Worm (Caenorhabditis elegans): Measurements from ENCODE around the gene glrx-3.

Gene glrx-3

ce11 chrV:4341208-4341607, at the start of gene glrx-3:
Gene glrx-3, minus strand, starts transcription at chrV:4341308.
- TF ChIP-seq nhr-90 (tag; optimal IDR thresholded peaks at IDR 0.05; ENCODE audit: poor library complexity) (no peak), Y116A8C.19 (tag; optimal IDR thresholded peaks at IDR 0.05; ENCODE audit: borderline replicate concordance) (no peak), tbx-2 (tag; optimal IDR thresholded peaks at IDR 0.05) (no peak), egl-13 (tag; optimal IDR thresholded peaks at IDR 0.05) (no peak), elt-3 (tag; optimal IDR thresholded peaks at IDR 0.05) (no peak)

DNA sequence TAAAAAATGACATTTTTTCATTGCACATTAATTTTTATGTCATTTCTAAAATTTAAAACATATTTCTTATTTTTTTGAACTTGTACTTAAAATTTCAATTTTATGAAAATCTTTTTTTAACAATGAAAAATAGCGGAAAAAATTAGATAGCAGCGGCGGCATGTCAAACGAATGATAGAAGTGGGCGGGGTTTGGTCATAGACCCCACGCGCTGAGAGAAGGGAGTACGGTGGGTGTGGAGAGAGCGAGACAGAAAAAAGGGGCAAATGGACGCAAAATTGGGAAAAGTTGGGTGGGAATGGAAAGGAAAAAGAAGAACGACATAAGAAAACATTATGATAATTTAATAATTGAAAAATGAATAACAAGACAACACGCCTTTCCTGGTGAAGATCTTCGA, 46.8 kb upstream of the glrx-3 start:
- TF ChIP-seq skn-1 (tag; optimal IDR thresholded peaks at IDR 0.05): no peak
- TF ChIP-seq nhr-11 (tag; optimal IDR thresholded peaks at IDR 0.05): no peak
- no peak for TF ChIP-seq nhr-71 (tag; optimal IDR thresholded peaks at IDR 0.05)
- TF ChIP-seq C16A3.4 (tag; optimal IDR thresholded peaks at IDR 0.05): no peak
- no peak for TF ChIP-seq lin-35 (GFP tag; optimal IDR thresholded peaks at IDR 0.05)
- TF ChIP-seq nhr-76 (tag; optimal IDR thresholded peaks at IDR 0.05): no peak
- TF ChIP-seq Y116A8C.19 (tag; optimal IDR thresholded peaks at IDR 0.05; ENCODE audit: borderline replicate concordance): no peak
- no peak for TF ChIP-seq zip-4 (GFP tag; optimal IDR thresholded peaks at IDR 0.05)
- no peak for TF ChIP-seq irx-1 (tag; optimal IDR thresholded peaks at IDR 0.05)
- no peak for TF ChIP-seq ceh-88 (GFP tag; IDR thresholded peaks at IDR 0.05)
- no peak for TF ChIP-seq unc-30 (tag; optimal IDR thresholded peaks at IDR 0.05)
- TF ChIP-seq sox-4 (tag; optimal IDR thresholded peaks at IDR 0.05): no peak
- no peak for TF ChIP-seq lir-3 (tag; optimal IDR thresholded peaks at IDR 0.05; ENCODE audit: poor library complexity)
- TF ChIP-seq nhr-19 (GFP tag; conservative IDR thresholded peaks at IDR 0.05): no peak
- TF ChIP-seq sptf-1 (tag; optimal IDR thresholded peaks at IDR 0.05): no peak

DNA sequence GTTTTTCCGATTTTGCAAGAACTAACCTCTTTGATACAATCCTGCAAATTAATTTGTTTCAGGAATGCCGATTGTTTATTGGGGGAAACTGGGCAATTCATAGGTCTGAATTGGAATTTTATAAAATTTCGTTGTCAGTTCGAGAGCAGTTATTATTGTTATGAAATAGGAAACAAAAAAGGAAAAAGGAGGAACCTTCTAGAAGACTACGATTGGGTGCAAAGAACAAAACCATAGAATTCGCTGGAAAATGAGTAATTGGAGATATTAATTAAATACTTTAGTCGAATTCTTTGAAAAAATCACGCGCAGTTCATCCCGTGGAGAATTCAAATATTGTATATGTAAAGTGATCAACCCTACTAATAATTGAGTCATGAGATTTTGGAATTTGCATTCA, 46.3 kb upstream of the glrx-3 start, which contains the start of gene F13A2.9:
Gene F13A2.9 (minus strand): TSS at position 101 of the 400 bp plus-strand sequence.
- TF ChIP-seq fkh-8 (tag; optimal IDR thresholded peaks at IDR 0.05) (peak; percentile 8), ceh-8 (GFP tag; optimal IDR thresholded peaks at IDR 0.05) (peak; percentile 74), dsc-1 (tag; optimal IDR thresholded peaks at IDR 0.05) (no peak), ceh-90 (tag; optimal IDR thresholded peaks at IDR 0.05) (peak; percentile 27), ztf-4 (tag; optimal IDR thresholded peaks at IDR 0.05) (no peak)

- TF ChIP-seq lin-14 (GFP tag; optimal IDR thresholded peaks at IDR 0.05): no peak
- no peak for TF ChIP-seq skn-1 (tag; optimal IDR thresholded peaks at IDR 0.05)
- TF ChIP-seq unc-62 (GFP tag; optimal IDR thresholded peaks at IDR 0.05): no peak
- TF ChIP-seq jun-1 (tag; optimal IDR thresholded peaks at IDR 0.05): no peak
- TF ChIP-seq nhr-85 (tag): no peak
- no peak for TF ChIP-seq ces-1 (GFP tag; optimal IDR thresholded peaks at IDR 0.05)
- no peak for TF ChIP-seq unc-98 (GFP tag; IDR thresholded peaks at IDR 0.05)
- no peak for TF ChIP-seq zip-4 (GFP tag; optimal IDR thresholded peaks at IDR 0.05)
- no peak for TF ChIP-seq ceh-88 (GFP tag; IDR thresholded peaks at IDR 0.05)
- TF ChIP-seq efl-3 (GFP tag; optimal IDR thresholded peaks at IDR 0.05): no peak
These were observed 45.1 kb upstream of the glrx-3 start, which contains the start of gene F13A2.10 for ce11 chrV:4386173-4386572. Gene F13A2.10, minus strand, starts transcription at chrV:4386273.

ce11 chrV:4384482-4384881, 43.4 kb upstream of the glrx-3 start, which contains the start of gene F13A2.2:
Gene F13A2.2, minus strand, starts transcription at chrV:4384582.
- TF ChIP-seq snu-23 (GFP tag; optimal IDR thresholded peaks at IDR 0.05): no peak
- no peak for TF ChIP-seq pqm-1 (tag; optimal IDR thresholded peaks at IDR 0.05)
- no peak for TF ChIP-seq fkh-10 (GFP tag; optimal IDR thresholded peaks at IDR 0.05)
- no peak for TF ChIP-seq ama-1 (optimal IDR thresholded peaks at IDR 0.05)
- TF ChIP-seq isw-1 (GFP tag; IDR thresholded peaks at IDR 0.05): no peak
- no peak for TF ChIP-seq ceh-90 (tag; optimal IDR thresholded peaks at IDR 0.05)
- no peak for TF ChIP-seq nhr-47 (tag; optimal IDR thresholded peaks at IDR 0.05)
- no peak for TF ChIP-seq lir-3 (tag; optimal IDR thresholded peaks at IDR 0.05; ENCODE audit: poor library complexity)
- TF ChIP-seq lin-35 (GFP tag; optimal IDR thresholded peaks at IDR 0.05): no peak
- no peak for TF ChIP-seq ceh-82 (tag; optimal IDR thresholded peaks at IDR 0.05)
- TF ChIP-seq unc-62 (GFP tag; optimal IDR thresholded peaks at IDR 0.05): no peak
- TF ChIP-seq aly-2 (tag; optimal IDR thresholded peaks at IDR 0.05): no peak
- TF ChIP-seq fos-1 (tag; optimal IDR thresholded peaks at IDR 0.05): no peak
- no peak for TF ChIP-seq nhr-237 (tag; optimal IDR thresholded peaks at IDR 0.05)
- TF ChIP-seq fkh-8 (tag; optimal IDR thresholded peaks at IDR 0.05): no peak
- no peak for TF ChIP-seq efl-3 (GFP tag; optimal IDR thresholded peaks at IDR 0.05)
- TF ChIP-seq nhr-11 (tag; optimal IDR thresholded peaks at IDR 0.05): no peak
- no peak for TF ChIP-seq lin-15B (tag; optimal IDR thresholded peaks at IDR 0.05)
- TF ChIP-seq sox-4 (tag; optimal IDR thresholded peaks at IDR 0.05): no peak
- TF ChIP-seq ceh-88 (GFP tag; IDR thresholded peaks at IDR 0.05): no peak

Data from whole organism, L1 larva.